Fruit fly (Drosophila melanogaster) whole organism, prepupa: ENCODE results near the gene CG32486.
A peak's percentile ranks its signal among the peaks of the same experiment; 100 is the strongest.

ENCODE experiments used
- CG10669 ChIP-seq: fragments of 200-800 bp; sonication (Bioruptor generic); optimal IDR thresholded peaks from 3 replicates; lab custom pipeline; 2018; ENCODE audit warnings: missing biosample characterization, mild to moderate bottlenecking, missing genetic modification characterization, moderate library complexity
- CG11294 ChIP-seq: fragments of 200-800 bp; sonication (Bioruptor generic); IDR thresholded peaks from 2 replicates; pipeline ENCODE4 v1.3.6; 2022; ENCODE audit warnings: missing biosample characterization, missing genetic modification characterization
- CG3919 ChIP-seq: fragments of 200-800 bp; sonication (Bioruptor generic); optimal IDR thresholded peaks from 3 replicates; lab custom pipeline; 2016; ENCODE audit warnings: missing biosample characterization, missing genetic modification characterization
- CG6792 ChIP-seq: fragments of 200-800 bp; sonication (Bioruptor generic); optimal IDR thresholded peaks from 3 replicates; lab custom pipeline; 2016; ENCODE audit warnings: missing biosample characterization, missing genetic modification characterization
- CG6854 ChIP-seq: fragments of 200-800 bp; sonication (Bioruptor generic); optimal IDR thresholded peaks from 2 replicates; lab custom pipeline; 2017; ENCODE audit warnings: missing biosample characterization, mild to moderate bottlenecking, missing genetic modification characterization
- Eip93F ChIP-seq: fragments of 200-800 bp; sonication (Bioruptor generic); optimal IDR thresholded peaks from 2 replicates; lab custom pipeline; 2016; ENCODE audit warnings: missing biosample characterization, mild to moderate bottlenecking, missing genetic modification characterization
- Sox102F ChIP-seq: fragments of 200-800 bp; sonication (Bioruptor generic); optimal IDR thresholded peaks from 2 replicates; lab custom pipeline; 2016; ENCODE audit warnings: missing biosample characterization, mild to moderate bottlenecking, missing genetic modification characterization

DNA sequence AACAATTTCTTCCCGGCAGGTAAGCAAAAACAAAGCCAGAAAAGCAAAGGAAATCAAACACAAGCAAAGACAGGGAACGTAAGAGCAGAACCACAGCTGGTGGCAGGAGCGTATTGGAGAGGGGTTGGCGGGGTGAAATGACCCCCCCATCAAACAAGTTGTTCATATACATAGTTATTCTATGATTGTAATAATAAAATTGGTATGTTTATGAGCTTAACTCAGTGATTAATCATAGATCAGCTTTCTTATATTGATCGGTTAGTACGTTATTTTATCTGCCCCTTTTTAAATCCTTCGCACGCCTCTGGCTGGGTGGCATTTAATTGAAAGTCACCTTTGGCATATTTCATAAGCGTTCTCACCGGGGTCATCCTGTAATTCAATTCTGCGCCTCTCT, 2.8 kb upstream of the CG32486 start:
- peak; percentile 20 for TF ChIP-seq CG6792
- TF ChIP-seq Sox102F: peak; percentile 29
- peak; percentile 32 for TF ChIP-seq CG10669 (GFP tag; lab: Kevin White, UChicago)
- TF ChIP-seq CG11294: no peak
- TF ChIP-seq CG3919 (GFP tag; lab: Kevin White, UChicago): peak; percentile 64
- TF ChIP-seq Eip93F (GFP tag; lab: Kevin White, UChicago): no peak
- TF ChIP-seq CG6854 (GFP tag; lab: Kevin White, UChicago): no peak
